Fruit fly (Drosophila melanogaster) S2 (cell line): ENCODE results near the gene dhd.

Experiments used
- CG8478 ChIP-seq: fragments of >200 bp; optimal IDR thresholded peaks from 2 replicates; lab custom pipeline; 2018
- CTCF ChIP-seq, 2 experiments: fragments of >200 bp; optimal IDR thresholded peaks; 2 replicates each; lab custom pipeline; 2018

DNA sequence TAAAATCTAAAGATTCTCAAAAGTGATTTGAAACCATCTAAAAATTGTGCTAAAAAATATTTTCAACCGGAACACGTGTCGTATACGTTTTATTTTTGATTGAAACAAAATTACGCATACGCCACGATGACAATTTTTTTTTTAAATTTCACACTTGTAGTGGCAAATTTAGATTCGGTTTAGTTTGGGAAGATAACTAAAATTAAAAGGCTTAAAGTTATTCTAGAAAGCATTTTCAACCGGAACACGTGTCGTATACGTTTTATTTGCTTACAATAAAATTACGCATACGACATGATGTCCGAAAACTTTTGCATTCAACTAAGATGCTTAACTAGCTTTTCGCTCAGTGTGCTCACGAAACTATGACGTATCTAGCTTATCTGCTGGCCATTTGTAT, 46.8 kb downstream of the dhd start:
- no peak for TF ChIP-seq CG8478 (lab: Kevin White, UChicago)
- TF ChIP-seq CTCF (optimal IDR thresholded peaks at IDR 0.05; lab: Kevin White, UChicago) = no peak
